Worm (Caenorhabditis elegans) whole organism, L4 larva: ENCODE measurements around the gene F38B7.2.
A peak's percentile ranks its signal among the peaks of the same experiment; 100 is the strongest.

Source experiments
- F10B5.3 ChIP-seq: sonication (generic microtip); optimal IDR thresholded peaks from 2 replicates; lab custom pipeline; 2016; ENCODE audit warnings: mild to moderate bottlenecking, missing genetic modification characterization, missing compliant biosample characterization
- F37D6.2 ChIP-seq: sonication (generic microtip); optimal IDR thresholded peaks from 2 replicates; lab custom pipeline; 2016; ENCODE audit warnings: mild to moderate bottlenecking, missing genetic modification characterization, missing compliant biosample characterization
- T20F7.1 ChIP-seq: fragments of 200-800 bp; sonication (Bioruptor generic); optimal IDR thresholded peaks from 2 replicates; lab custom pipeline; 2018; ENCODE audit warnings: mild to moderate bottlenecking, missing genetic modification characterization, missing compliant biosample characterization
- aha-1 ChIP-seq: fragments of 150-350 bp; peaks from one replicate; lab custom pipeline; 2014; ENCODE audit warnings: missing biosample characterization, missing genetic modification characterization
- aly-2 ChIP-seq: sonication (generic microtip); optimal IDR thresholded peaks from 2 replicates; lab custom pipeline; 2018; ENCODE audit warnings: missing biosample characterization, missing genetic modification characterization
- daf-16 ChIP-seq, 3 experiments: sonication (generic microtip); optimal IDR thresholded peaks; 2 replicates each; lab custom pipeline; 2016 to 2017; ENCODE audit warnings: missing genetic modification characterization in 3 of 3, missing genetic modification reagents in 3 of 3, mild to moderate bottlenecking in 2 of 3, missing compliant biosample characterization in 2 of 3, missing biosample characterization in 1 of 3, moderate library complexity in 1 of 3
- dmd-6 ChIP-seq: fragments of 200-800 bp; sonication (Bioruptor generic); IDR thresholded peaks from 2 replicates; pipeline ENCODE4 v1.3.6; 2022; ENCODE audit warnings: missing genetic modification reagents, missing genetic modification characterization, missing compliant biosample characterization
- duxl-1 ChIP-seq: sonication (generic microtip); optimal IDR thresholded peaks from 2 replicates; lab custom pipeline; 2016; ENCODE audit warnings: mild to moderate bottlenecking, missing genetic modification characterization, moderate library complexity, missing compliant biosample characterization; ENCODE audit not compliant: poor library complexity
- dve-1 ChIP-seq: sonication (generic microtip); optimal IDR thresholded peaks from 2 replicates; lab custom pipeline; 2017; ENCODE audit warnings: antibody characterized with exemption, mild to moderate bottlenecking, missing genetic modification characterization, missing compliant biosample characterization; ENCODE audit not compliant: insufficient read depth
- gei-8 ChIP-seq: fragments of 200-800 bp; sonication (Bioruptor generic); optimal IDR thresholded peaks from 2 replicates; lab custom pipeline; 2018; ENCODE audit warnings: mild to moderate bottlenecking, missing genetic modification characterization, missing compliant biosample characterization
- hlh-11 ChIP-seq: fragments of 200-800 bp; sonication (Bioruptor generic); optimal IDR thresholded peaks from 2 replicates; lab custom pipeline; 2018; ENCODE audit warnings: mild to moderate bottlenecking, missing genetic modification characterization, missing compliant biosample characterization
- hlh-30 ChIP-seq: sonication (generic microtip); optimal IDR thresholded peaks from 2 replicates; lab custom pipeline; 2017; ENCODE audit warnings: antibody characterized with exemption, mild to moderate bottlenecking, missing genetic modification characterization, missing compliant biosample characterization; ENCODE audit not compliant: insufficient read depth
- hmg-1.1 ChIP-seq: fragments of 200-800 bp; sonication (Bioruptor generic); IDR thresholded peaks from 2 replicates; pipeline ENCODE4 v1.3.6; 2022; ENCODE audit warnings: missing genetic modification reagents, missing genetic modification characterization, missing compliant biosample characterization
- jun-1 ChIP-seq: fragments of 150-350 bp; optimal IDR thresholded peaks from 2 replicates; lab custom pipeline; 2014; ENCODE audit warnings: missing biosample characterization, missing genetic modification reagents, missing genetic modification characterization
- lim-7 ChIP-seq: fragments of 200-800 bp; sonication (Bioruptor generic); IDR thresholded peaks from 2 replicates; pipeline ENCODE4 v1.3.6; 2022; ENCODE audit warnings: missing genetic modification characterization, missing compliant biosample characterization
- lsy-2 ChIP-seq, 2 experiments: fragments of 150-350 bp in 1 of 2; sonication (generic microtip) in 1 of 2; optimal IDR thresholded peaks; 2 replicates each; lab custom pipeline; 2014 to 2017; ENCODE audit warnings: missing biosample characterization in 2 of 2, missing genetic modification characterization in 2 of 2
- mdl-1 ChIP-seq, 2 experiments: fragments of 150-350 bp in 1 of 2; sonication (generic microtip) in 1 of 2; optimal IDR thresholded peaks; 2 replicates each; lab custom pipeline; 2014 to 2017; ENCODE audit warnings: missing biosample characterization in 2 of 2, missing genetic modification characterization in 2 of 2
- mxl-3 ChIP-seq: fragments of 200-800 bp; sonication (Bioruptor generic); optimal IDR thresholded peaks from 2 replicates; lab custom pipeline; 2018; ENCODE audit warnings: mild to moderate bottlenecking, missing genetic modification characterization, missing compliant biosample characterization
- nhr-10 ChIP-seq: fragments of 150-350 bp; optimal IDR thresholded peaks from 2 replicates; lab custom pipeline; 2014; ENCODE audit warnings: missing biosample characterization, missing genetic modification characterization
- nhr-111 ChIP-seq: fragments of 200-800 bp; sonication (Bioruptor generic); optimal IDR thresholded peaks from 2 replicates; lab custom pipeline; 2018; ENCODE audit warnings: mild to moderate bottlenecking, missing genetic modification characterization, missing compliant biosample characterization
- nhr-25 ChIP-seq: sonication (generic microtip); optimal IDR thresholded peaks from 2 replicates; lab custom pipeline; 2017; ENCODE audit warnings: missing genetic modification characterization, mild to moderate bottlenecking, missing compliant biosample characterization, antibody characterized with exemption, moderate library complexity, borderline replicate concordance; ENCODE audit not compliant: insufficient read depth
- nhr-28 ChIP-seq: fragments of 150-350 bp; optimal IDR thresholded peaks from 2 replicates; lab custom pipeline; 2014; ENCODE audit warnings: missing biosample characterization, missing genetic modification characterization
- nhr-42 ChIP-seq: fragments of 200-800 bp; sonication (Bioruptor generic); IDR thresholded peaks from 2 replicates; pipeline ENCODE4 v1.3.6; 2022; ENCODE audit warnings: missing genetic modification characterization, missing compliant biosample characterization
- nhr-48 ChIP-seq: sonication (generic microtip); optimal IDR thresholded peaks from 2 replicates; lab custom pipeline; 2016; ENCODE audit warnings: mild to moderate bottlenecking, missing genetic modification characterization, missing compliant biosample characterization
- php-3 ChIP-seq: fragments of 200-800 bp; sonication (Bioruptor generic); IDR thresholded peaks from 2 replicates; pipeline ENCODE4 v1.3.6; 2022; ENCODE audit warnings: missing genetic modification reagents, missing genetic modification characterization, missing compliant biosample characterization
- saeg-2 ChIP-seq: fragments of 200-800 bp; sonication (Bioruptor generic); IDR thresholded peaks from 2 replicates; pipeline ENCODE4 v1.3.6; 2022; ENCODE audit warnings: missing genetic modification reagents, missing genetic modification characterization, missing compliant biosample characterization
- sdz-12 ChIP-seq: fragments of 200-800 bp; sonication (Bioruptor generic); optimal IDR thresholded peaks from 2 replicates; lab custom pipeline; 2018; ENCODE audit warnings: mild to moderate bottlenecking, missing genetic modification characterization, missing compliant biosample characterization
- snpc-4 ChIP-seq: fragments of 150-350 bp; optimal IDR thresholded peaks from 2 replicates; lab custom pipeline; 2014; ENCODE audit warnings: missing biosample characterization, missing genetic modification characterization
- spr-3 ChIP-seq: fragments of 200-800 bp; sonication (Bioruptor generic); optimal IDR thresholded peaks from 2 replicates; lab custom pipeline; 2018; ENCODE audit warnings: mild to moderate bottlenecking, missing genetic modification characterization, missing compliant biosample characterization
- unc-62 ChIP-seq, 3 experiments: fragments of 150-350 bp in 1 of 3; sonication (generic microtip); optimal IDR thresholded peaks in 2 of 3; peaks in 1 of 3; 1 replicate in 1 of 3; 2 replicates in 2 of 3; lab custom pipeline; 2014 to 2017; ENCODE audit warnings: missing biosample characterization in 3 of 3, missing genetic modification characterization in 3 of 3, missing genetic modification reagents in 3 of 3, missing genotype in 1 of 3
- ztf-11 ChIP-seq: fragments of 150-350 bp; optimal IDR thresholded peaks from 2 replicates; lab custom pipeline; 2014; ENCODE audit warnings: missing biosample characterization, missing genetic modification characterization

Gene F38B7.2

DNA sequence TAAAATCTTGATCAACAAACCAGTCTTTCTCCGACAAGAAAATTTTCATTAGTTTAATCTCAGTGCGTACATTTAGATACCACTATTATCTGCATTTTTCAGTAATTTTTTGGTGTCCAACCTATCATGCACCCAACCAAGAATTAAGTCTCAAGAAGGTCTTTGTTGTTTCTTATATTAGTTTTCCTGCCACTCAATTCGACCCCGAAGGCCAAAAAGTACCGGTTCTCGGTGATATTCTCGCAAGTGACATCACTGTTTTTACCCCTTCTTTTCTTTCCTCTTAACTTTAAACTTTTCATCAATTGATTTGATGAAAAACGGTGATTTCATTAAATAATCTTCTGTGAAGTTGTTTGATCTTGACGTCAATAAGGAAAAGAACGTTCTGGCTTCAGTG lies at the start of gene F38B7.2:
TSS of gene F38B7.2 (plus strand) at position 400 of the 400 bp plus-strand sequence.
- TF ChIP-seq ztf-11 (no peak), hlh-30 (tag; lab: Kevin White, UChicago) (peak; percentile 3), daf-16 (GFP tag; optimal IDR thresholded peaks at IDR 0.05; lab: Kevin White, UChicago) (no peak), daf-16 (tag; optimal IDR thresholded peaks at IDR 0.05; lab: Kevin White, UChicago) (no peak), duxl-1 (tag; lab: Kevin White, UChicago) (no peak), nhr-25 (tag; lab: Kevin White, UChicago) (peak; percentile 43), mdl-1 (tag; optimal IDR thresholded peaks at IDR 0.05; lab: Kevin White, UChicago) (no peak), nhr-48 (tag; lab: Kevin White, UChicago) (peak; percentile 66), sdz-12 (GFP tag; lab: Kevin White, UChicago) (no peak), unc-62 (GFP tag; optimal IDR thresholded peaks at IDR 0.05 in 1 of 2; lab: Kevin White, UChicago) (peak in 1 of 2 experiments; percentile 71), unc-62 (tag; optimal IDR thresholded peaks at IDR 0.05; lab: Kevin White, UChicago) (no peak), lsy-2 (tag; optimal IDR thresholded peaks at IDR 0.05; lab: Kevin White, UChicago) (no peak), nhr-28 (tag; lab: Kevin White, UChicago) (peak; percentile 4), hmg-1.1 (no peak), nhr-10 (tag; lab: Kevin White, UChicago) (peak; percentile 30), saeg-2 (GFP tag; lab: Robert Waterston, UW) (no peak), lim-7 (GFP tag; lab: Robert Waterston, UW) (no peak), hlh-11 (tag; lab: Kevin White, UChicago) (peak; percentile 12), aha-1 (tag; lab: Kevin White, UChicago) (peak; percentile 49), T20F7.1 (GFP tag; lab: Kevin White, UChicago) (no peak), aly-2 (tag; lab: Kevin White, UChicago) (no peak)

DNA sequence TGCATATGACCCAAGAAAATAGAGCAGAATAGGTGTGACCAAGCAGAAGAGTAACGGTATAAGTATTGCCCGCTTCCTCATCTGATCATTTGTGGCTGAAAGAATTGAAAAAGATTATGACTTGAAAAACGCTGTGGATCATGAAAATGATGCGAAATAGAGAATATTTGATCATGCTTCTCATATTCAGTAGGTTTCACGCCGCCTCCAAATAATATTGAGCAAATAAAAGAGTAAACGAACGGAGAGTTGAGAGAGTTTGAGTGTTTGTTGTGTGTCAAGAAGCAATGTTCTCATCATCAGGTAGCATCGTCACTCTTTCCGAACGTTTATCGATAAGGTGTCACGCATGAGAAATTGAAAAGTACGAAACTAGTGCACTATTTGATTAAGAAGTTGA lies 47.5 kb upstream of the F38B7.2 start, which contains the start of gene htrl-1:
TSS of gene htrl-1 (minus strand) at position 101 of the 400 bp plus-strand sequence.
- TF ChIP-seq hmg-1.1 (no peak), jun-1 (tag; lab: Kevin White, UChicago) (no peak), snpc-4 (tag; lab: Kevin White, UChicago) (no peak)
- TF ChIP-seq, all 104 proteins: peak for 0

DNA sequence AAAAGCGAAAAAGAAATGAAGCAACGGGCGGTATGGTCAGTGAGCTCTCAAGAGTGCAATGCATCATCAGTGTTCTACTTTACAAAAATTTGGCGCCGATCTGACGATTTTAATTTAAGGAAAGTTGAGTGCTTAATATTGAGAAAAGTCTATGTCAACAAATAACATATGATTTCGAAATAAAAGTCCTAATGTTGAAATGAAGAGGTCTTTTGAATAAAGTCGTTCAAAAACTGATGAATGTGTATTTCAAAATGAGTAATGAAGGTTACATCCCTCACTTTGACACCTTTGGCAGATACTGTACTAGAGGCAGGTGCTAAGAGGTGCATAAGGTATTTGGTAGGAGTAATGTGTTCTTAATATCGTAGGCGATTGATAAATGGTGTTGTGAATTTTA lies 46.3 kb upstream of the F38B7.2 start:
- TF ChIP-seq mxl-3 (GFP tag; lab: Kevin White, UChicago): no peak
- TF ChIP-seq unc-62 (GFP tag; optimal IDR thresholded peaks at IDR 0.05 in 1 of 2; lab: Kevin White, UChicago): peak in 1 of 2 experiments; percentile 92
- TF ChIP-seq unc-62 (tag; optimal IDR thresholded peaks at IDR 0.05; lab: Kevin White, UChicago): no peak
- TF ChIP-seq ztf-11: no peak
- TF ChIP-seq php-3 (GFP tag; lab: Robert Waterston, UW): no peak

DNA sequence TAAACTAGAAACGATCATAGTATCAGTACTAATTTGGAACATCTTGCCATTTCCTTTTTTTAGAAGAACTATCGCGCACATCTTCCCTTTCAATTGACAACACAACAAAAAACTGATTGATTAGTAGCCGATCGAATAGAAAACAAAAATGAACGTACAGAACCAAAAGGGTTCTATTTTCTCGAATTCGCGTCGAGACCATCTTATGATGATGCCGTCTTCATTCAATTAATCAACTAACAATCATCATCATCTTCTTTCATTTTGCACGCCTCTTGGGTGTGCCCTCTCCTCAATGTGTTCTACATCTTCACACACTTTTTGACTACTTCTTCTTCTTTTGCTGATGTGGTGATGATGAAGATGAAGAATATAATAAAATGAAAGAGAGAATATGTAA lies 44.0 kb upstream of the F38B7.2 start:
- TF ChIP-seq unc-62 (GFP tag; optimal IDR thresholded peaks at IDR 0.05 in 1 of 2; lab: Kevin White, UChicago) (peak in 1 of 2 experiments; percentile 92), unc-62 (tag; optimal IDR thresholded peaks at IDR 0.05; lab: Kevin White, UChicago) (no peak), mxl-3 (GFP tag; lab: Kevin White, UChicago) (peak; percentile 9), F37D6.2 (tag; lab: Kevin White, UChicago) (no peak), spr-3 (GFP tag; lab: Kevin White, UChicago) (no peak), nhr-111 (GFP tag; lab: Kevin White, UChicago) (no peak), nhr-28 (tag; lab: Kevin White, UChicago) (peak; percentile 22)
- TF ChIP-seq, all 104 proteins: peak for 3

DNA sequence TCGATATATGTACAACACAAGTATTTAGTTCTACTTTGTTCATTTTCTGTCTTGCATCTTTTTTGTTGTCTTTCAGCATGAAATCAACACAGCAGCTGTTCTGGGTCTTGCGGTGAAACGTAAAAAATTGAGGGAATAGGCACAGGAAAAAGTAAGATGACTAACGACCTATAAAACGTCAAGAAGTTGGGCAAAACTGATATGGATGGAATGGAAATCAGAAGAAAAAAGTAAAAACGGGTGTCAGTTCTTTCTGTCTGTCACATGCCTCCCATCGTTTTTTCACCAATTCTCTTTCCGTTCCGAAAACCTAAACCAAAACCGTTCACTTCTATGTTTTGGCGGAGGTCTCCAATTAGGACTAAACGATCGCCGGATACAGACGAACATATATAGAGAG lies 42.8 kb upstream of the F38B7.2 start:
- TF ChIP-seq F10B5.3 (tag; lab: Kevin White, UChicago) (no peak), nhr-28 (tag; lab: Kevin White, UChicago) (peak; percentile 44), dve-1 (tag; lab: Kevin White, UChicago) (peak; percentile 18), nhr-42 (no peak), gei-8 (GFP tag; lab: Kevin White, UChicago) (no peak), dmd-6 (GFP tag; lab: Robert Waterston, UW) (peak; percentile 30), hlh-11 (tag; lab: Kevin White, UChicago) (peak; percentile 52)
- TF ChIP-seq, all 104 proteins: peak for 4
